Fruit fly (Drosophila melanogaster) whole organism, adult: Measurements from ENCODE around the gene par-6.

Source experiments
- CG11617 ChIP-seq: fragments of 200-800 bp; sonication (Bioruptor generic); optimal IDR thresholded peaks from 2 replicates; lab custom pipeline; 2017; ENCODE audit warnings: mild to moderate bottlenecking, missing biosample characterization, missing genetic modification reagents, missing genetic modification characterization
- CG12768 ChIP-seq: fragments of 200-800 bp; sonication (Bioruptor generic); optimal IDR thresholded peaks from 2 replicates; lab custom pipeline; 2017; ENCODE audit warnings: missing biosample characterization, missing genetic modification characterization, mild to moderate bottlenecking, moderate library complexity, missing genetic modification reagents
- CG14711 ChIP-seq: fragments of 200-800 bp; sonication (Bioruptor generic); optimal IDR thresholded peaks from 2 replicates; lab custom pipeline; 2018; ENCODE audit warnings: missing biosample characterization, mild to moderate bottlenecking, missing genetic modification characterization, moderate library complexity
- CG1620 ChIP-seq: fragments of 200-800 bp; sonication (Bioruptor generic); optimal IDR thresholded peaks from 2 replicates; lab custom pipeline; 2016; ENCODE audit warnings: missing biosample characterization, missing genetic modification characterization
- CG33017 ChIP-seq: fragments of 200-800 bp; sonication (Bioruptor generic); optimal IDR thresholded peaks from 2 replicates; lab custom pipeline; 2018; ENCODE audit warnings: missing biosample characterization, mild to moderate bottlenecking, missing genetic modification characterization, moderate library complexity
- CG5204 ChIP-seq: fragments of 200-800 bp; sonication (Bioruptor generic); optimal IDR thresholded peaks from 2 replicates; lab custom pipeline; 2016; ENCODE audit warnings: missing biosample characterization, missing genetic modification characterization
- CG7045 ChIP-seq: fragments of 200-800 bp; sonication (Bioruptor generic); optimal IDR thresholded peaks from 2 replicates; lab custom pipeline; 2017; ENCODE audit warnings: missing biosample characterization, mild to moderate bottlenecking, missing genetic modification characterization
- CG7101 ChIP-seq: fragments of 200-800 bp; sonication (Bioruptor generic); optimal IDR thresholded peaks from 2 replicates; lab custom pipeline; 2018; ENCODE audit warnings: missing biosample characterization, mild to moderate bottlenecking, missing genetic modification characterization, moderate library complexity
- Clk ChIP-seq: fragments of 200-800 bp; sonication (Bioruptor generic); optimal IDR thresholded peaks from 2 replicates; lab custom pipeline; 2017; ENCODE audit warnings: missing biosample characterization, missing genetic modification characterization
- Crg-1 ChIP-seq: fragments of 200-800 bp; sonication (Bioruptor generic); optimal IDR thresholded peaks from 2 replicates; lab custom pipeline; 2016; ENCODE audit warnings: missing biosample characterization, missing genetic modification characterization
- Hr96 ChIP-seq: fragments of 200-800 bp; sonication (Bioruptor generic); optimal IDR thresholded peaks from 2 replicates; lab custom pipeline; 2016; ENCODE audit warnings: missing biosample characterization, missing genetic modification characterization
- Mnt ChIP-seq: fragments of 200-800 bp; sonication (Bioruptor generic); optimal IDR thresholded peaks from 2 replicates; lab custom pipeline; 2016; ENCODE audit warnings: missing biosample characterization, mild to moderate bottlenecking, missing genetic modification characterization
- bab1 ChIP-seq: fragments of 200-800 bp; sonication (Bioruptor generic); optimal IDR thresholded peaks from 3 replicates; lab custom pipeline; 2019; ENCODE audit warnings: missing biosample characterization, mild to moderate bottlenecking, missing genetic modification characterization, moderate library complexity
- cic ChIP-seq: fragments of 200-800 bp; sonication (Bioruptor generic); optimal IDR thresholded peaks from 2 replicates; lab custom pipeline; 2017; ENCODE audit warnings: missing biosample characterization, mild to moderate bottlenecking, missing genetic modification characterization, moderate library complexity
- cnc ChIP-seq, 2 experiments: fragments of >200 bp; optimal IDR thresholded peaks; 2 replicates each; lab custom pipeline; 2017
- kay ChIP-seq: fragments of 200-800 bp; sonication (Bioruptor generic); peaks from one replicate; lab custom pipeline; 2016; ENCODE audit warnings: missing biosample characterization, missing genetic modification characterization, borderline replicate concordance
- ovo ChIP-seq: fragments of 200-800 bp; sonication (Bioruptor generic); optimal IDR thresholded peaks from 2 replicates; lab custom pipeline; 2016; ENCODE audit warnings: missing biosample characterization, missing genetic modification characterization
- pad ChIP-seq: fragments of 200-800 bp; sonication (Bioruptor generic); optimal IDR thresholded peaks from 3 replicates; lab custom pipeline; 2017; ENCODE audit warnings: missing biosample characterization, missing genetic modification characterization, mild to moderate bottlenecking, moderate library complexity, missing genetic modification reagents
- tj ChIP-seq: fragments of 200-800 bp; sonication (Bioruptor generic); optimal IDR thresholded peaks from 3 replicates; lab custom pipeline; 2017; ENCODE audit warnings: missing biosample characterization, mild to moderate bottlenecking, missing genetic modification characterization, moderate library complexity
- toe ChIP-seq: fragments of 200-800 bp; sonication (Bioruptor generic); optimal IDR thresholded peaks from 2 replicates; lab custom pipeline; 2016; ENCODE audit warnings: missing biosample characterization, missing genetic modification characterization

Gene par-6

dm6 chrX:17683506-17683858 lies 19.7 kb upstream of the par-6 start:
- TF ChIP-seq CG33017 (tag; lab: Kevin White, UChicago) (no peak), cnc (optimal IDR thresholded peaks at IDR 0.05; lab: Kevin White, UChicago) (no peak), CG11617 (no peak), tj (GFP tag; lab: Kevin White, UChicago) (no peak), bab1 (GFP tag; lab: Kevin White, UChicago) (no peak), CG7101 (tag; lab: Kevin White, UChicago) (no peak), CG1620 (GFP tag; lab: Kevin White, UChicago) (no peak), CG5204 (GFP tag; lab: Kevin White, UChicago) (no peak), cic (GFP tag; lab: Kevin White, UChicago) (no peak), Crg-1 (GFP tag; lab: Kevin White, UChicago) (no peak), Hr96 (GFP tag; lab: Kevin White, UChicago) (no peak), kay (GFP tag; lab: Kevin White, UChicago) (no peak), Mnt (no peak), toe (GFP tag; lab: Kevin White, UChicago) (no peak), CG12768 (no peak), Clk (GFP tag; lab: Kevin White, UChicago) (no peak), pad (GFP tag; lab: Kevin White, UChicago) (no peak), CG14711 (tag; lab: Kevin White, UChicago) (no peak), CG7045 (GFP tag; lab: Kevin White, UChicago) (no peak), ovo (GFP tag; lab: Kevin White, UChicago) (no peak)

dm6 chrX:17686179-17686578 lies 17.0 kb upstream of the par-6 start:
- TF ChIP-seq CG7101 (tag; lab: Kevin White, UChicago) (no peak), Clk (GFP tag; lab: Kevin White, UChicago) (no peak)

dm6 chrX:17692729-17693128 lies 10.4 kb upstream of the par-6 start:
- no peak for TF ChIP-seq ovo (GFP tag; lab: Kevin White, UChicago)
- TF ChIP-seq CG5204 (GFP tag; lab: Kevin White, UChicago), result peak; percentile 9

dm6 chrX:17693981-17694872 lies 8.9 kb upstream of the par-6 start:
- TF ChIP-seq Hr96 (GFP tag; lab: Kevin White, UChicago) (peak; percentile 23), kay (GFP tag; lab: Kevin White, UChicago) (peak; percentile 33), Crg-1 (GFP tag; lab: Kevin White, UChicago) (no peak), CG11617 (no peak), tj (GFP tag; lab: Kevin White, UChicago) (peak; percentile 32), cic (GFP tag; lab: Kevin White, UChicago) (no peak), CG5204 (GFP tag; lab: Kevin White, UChicago) (peak; percentile 3), bab1 (GFP tag; lab: Kevin White, UChicago) (no peak), ovo (GFP tag; lab: Kevin White, UChicago) (peak; percentile 98)

- no peak for TF ChIP-seq cic (GFP tag; lab: Kevin White, UChicago)
- TF ChIP-seq Crg-1 (GFP tag; lab: Kevin White, UChicago), result no peak
- TF ChIP-seq CG7101 (tag; lab: Kevin White, UChicago), result peak; percentile 24
- TF ChIP-seq kay (GFP tag; lab: Kevin White, UChicago), result no peak
- peak; percentile 30 for TF ChIP-seq pad (GFP tag; lab: Kevin White, UChicago)
- peak; percentile 27 for TF ChIP-seq CG14711 (tag; lab: Kevin White, UChicago)
- TF ChIP-seq bab1 (GFP tag; lab: Kevin White, UChicago), result peak; percentile 68
- no peak for TF ChIP-seq CG12768
- no peak for TF ChIP-seq Hr96 (GFP tag; lab: Kevin White, UChicago)
- no peak for TF ChIP-seq cnc (optimal IDR thresholded peaks at IDR 0.05; lab: Kevin White, UChicago)
- TF ChIP-seq CG5204 (GFP tag; lab: Kevin White, UChicago), result no peak
- no peak for TF ChIP-seq Clk (GFP tag; lab: Kevin White, UChicago)
Measured at dm6 chrX:17694873-17695446, 8.2 kb upstream of the par-6 start.

dm6 chrX:17695641-17696040 lies 7.5 kb upstream of the par-6 start:
- no peak for TF ChIP-seq Hr96 (GFP tag; lab: Kevin White, UChicago)

dm6 chrX:17696637-17697036 lies 6.5 kb upstream of the par-6 start:
- TF ChIP-seq CG7045 (GFP tag; lab: Kevin White, UChicago) (no peak), CG7101 (tag; lab: Kevin White, UChicago) (peak; percentile 43), CG1620 (GFP tag; lab: Kevin White, UChicago) (no peak), CG33017 (tag; lab: Kevin White, UChicago) (peak; percentile 39), kay (GFP tag; lab: Kevin White, UChicago) (peak; percentile 63)
